Worm (Caenorhabditis elegans): ENCODE data around the gene daf-15.

Gene daf-15

DNA sequence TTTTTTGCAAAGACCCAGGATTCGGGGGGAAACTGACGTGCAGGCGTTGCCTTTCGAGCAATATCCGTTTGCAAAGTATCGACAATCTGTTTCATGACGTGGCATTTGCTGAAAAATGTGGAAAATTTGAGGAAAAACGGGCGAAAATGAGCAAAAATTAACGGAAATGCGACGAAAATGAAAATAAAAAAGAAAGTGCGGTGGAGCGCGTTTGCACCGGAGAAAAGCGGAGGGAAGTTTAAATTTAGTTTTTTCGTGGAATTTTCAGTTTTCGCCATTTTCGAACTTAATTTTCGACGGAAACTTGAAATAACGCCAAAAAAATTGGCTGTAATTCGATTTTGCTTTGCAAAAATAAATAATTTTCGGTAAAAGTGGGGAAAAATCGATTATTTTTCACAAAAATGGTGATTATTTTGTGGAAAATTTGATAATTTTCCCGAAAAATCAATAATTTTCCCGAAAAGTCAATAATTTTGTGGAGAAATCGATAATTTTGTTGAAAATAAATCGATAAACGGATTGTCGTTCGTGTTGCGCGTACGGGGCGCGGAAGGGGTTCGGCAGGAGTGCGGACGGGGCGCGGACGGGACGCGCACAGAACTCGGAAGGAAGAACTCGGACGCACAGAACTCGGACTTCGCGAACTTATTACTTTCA lies 17.9 kb downstream of the daf-15 start:
- no peak for TF ChIP-seq nhr-6 (tag; optimal IDR thresholded peaks at IDR 0.05)
- peak; percentile 14 for TF ChIP-seq C34F6.9 (tag; optimal IDR thresholded peaks at IDR 0.05)
- peak in 1 of 2 experiments; percentile 9 for TF ChIP-seq lsy-2 (tag; optimal IDR thresholded peaks at IDR 0.05)
- TF ChIP-seq gmeb-1 (tag; optimal IDR thresholded peaks at IDR 0.05), result peak; percentile 88

DNA sequence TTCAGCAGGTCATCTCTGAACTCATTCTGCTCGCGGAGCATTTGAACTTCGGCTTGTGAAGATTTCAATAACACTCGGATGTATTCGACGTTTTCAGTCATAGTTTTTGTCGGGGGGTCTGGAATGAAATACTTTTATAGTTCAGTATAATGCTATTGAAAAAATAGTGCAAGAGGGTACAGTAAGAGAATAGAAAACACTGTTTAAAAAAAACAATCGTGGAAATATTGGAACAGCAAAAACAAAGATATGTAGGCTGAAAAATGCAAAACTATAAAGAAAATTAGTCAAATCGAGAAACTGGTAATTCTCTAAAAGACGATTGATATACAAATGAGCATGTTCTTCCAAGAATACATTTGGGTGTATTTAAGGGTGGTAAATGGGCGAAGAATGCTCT lies 22.0 kb downstream of the daf-15 start, which contains the start of gene F56D5.5:
Gene F56D5.5 (minus strand): TSS at position 101 of the 400 bp plus-strand sequence.
- TF ChIP-seq nhr-129 (tag; optimal IDR thresholded peaks at IDR 0.05), result no peak

DNA sequence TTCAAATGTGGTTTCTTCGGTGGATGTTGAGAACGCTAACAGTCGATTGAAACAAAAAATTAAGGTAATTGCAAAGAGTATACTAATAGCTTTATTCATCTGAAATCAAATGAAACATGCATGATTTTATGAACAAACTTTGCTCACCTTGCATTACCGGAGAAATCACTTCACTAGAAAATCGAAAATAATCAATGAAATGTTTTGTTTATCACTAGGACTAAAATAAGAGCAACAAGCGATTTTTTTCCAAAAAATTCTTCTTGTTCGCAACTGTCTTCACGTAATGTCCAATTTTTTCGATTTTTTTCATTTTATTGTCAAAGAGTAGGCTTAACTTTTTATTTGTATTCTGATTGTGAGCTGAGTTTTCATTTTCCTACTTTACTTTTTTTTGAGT lies 36.4 kb downstream of the daf-15 start, which contains the start of gene F56D5.9:
Gene F56D5.9 (minus strand): TSS at position 101 of the 400 bp plus-strand sequence.
- no peak for TF ChIP-seq elt-3 (tag; optimal IDR thresholded peaks at IDR 0.05)

ce11 chrIV:9423095-9423494 lies 37.1 kb downstream of the daf-15 start, which contains the start of gene srxa-2:
TSS of gene srxa-2 (plus strand) at chrIV:9423395.
- TF ChIP-seq ceh-82 (tag; optimal IDR thresholded peaks at IDR 0.05) (no peak), nhr-77 (tag; optimal IDR thresholded peaks at IDR 0.05) (no peak), ztf-11 (tag; optimal IDR thresholded peaks at IDR 0.05) (no peak), lin-11 (tag; optimal IDR thresholded peaks at IDR 0.05) (no peak), crh-2 (tag; optimal IDR thresholded peaks at IDR 0.05) (no peak), skn-1 (tag; optimal IDR thresholded peaks at IDR 0.05) (no peak), gmeb-1 (tag; optimal IDR thresholded peaks at IDR 0.05) (no peak), fos-1 (tag; optimal IDR thresholded peaks at IDR 0.05) (no peak), elt-1 (tag; optimal IDR thresholded peaks at IDR 0.05) (no peak), nhr-23 (tag; optimal IDR thresholded peaks at IDR 0.05) (no peak), nhr-6 (tag; optimal IDR thresholded peaks at IDR 0.05) (no peak), nhr-25 (tag; optimal IDR thresholded peaks at IDR 0.05) (no peak), ztf-1 (GFP tag; conservative IDR thresholded peaks at IDR 0.05) (no peak), R02D3.7 (tag; optimal IDR thresholded peaks at IDR 0.05) (no peak)

DNA sequence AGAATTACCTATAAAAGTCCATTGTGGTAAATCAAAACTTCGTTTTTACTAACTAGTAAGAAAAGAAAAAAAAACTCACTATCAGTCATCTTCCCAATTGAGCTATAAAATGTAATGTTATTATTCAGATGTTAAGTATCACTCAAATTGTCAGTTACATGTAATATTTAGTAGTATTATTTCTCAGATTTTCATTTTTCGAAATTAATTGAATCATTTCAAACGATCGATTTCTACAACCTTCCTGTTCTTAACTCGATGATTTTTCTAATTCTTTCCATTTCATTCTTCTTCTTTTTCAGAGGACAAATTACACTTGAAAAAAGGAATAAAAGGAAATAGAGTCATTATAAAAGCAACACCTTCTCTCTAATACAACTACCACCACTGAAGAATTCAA lies 42.0 kb downstream of the daf-15 start, which contains the start of gene F59B8.1:
Gene F59B8.1 (plus strand): TSS at position 301 of the 400 bp plus-strand sequence.
- TF ChIP-seq ceh-82 (tag; optimal IDR thresholded peaks at IDR 0.05) (no peak), F13H6.1 (tag; optimal IDR thresholded peaks at IDR 0.05) (no peak)

- no peak for TF ChIP-seq egl-27 (tag; optimal IDR thresholded peaks at IDR 0.05)
- no peak for TF ChIP-seq nhr-10 (tag; optimal IDR thresholded peaks at IDR 0.05)
- no peak for TF ChIP-seq F13H6.1 (tag; optimal IDR thresholded peaks at IDR 0.05)
- TF ChIP-seq aly-2 (tag; optimal IDR thresholded peaks at IDR 0.05), result no peak
- TF ChIP-seq C34F6.9 (tag; optimal IDR thresholded peaks at IDR 0.05), result no peak
- no peak for TF ChIP-seq nhr-11 (tag; optimal IDR thresholded peaks at IDR 0.05)
- no peak for TF ChIP-seq fos-1 (tag; optimal IDR thresholded peaks at IDR 0.05)
- TF ChIP-seq ceh-82 (tag; optimal IDR thresholded peaks at IDR 0.05), result no peak
- no peak for TF ChIP-seq alr-1 (tag; optimal IDR thresholded peaks at IDR 0.05)
Measured at ce11 chrIV:9432327-9432726, 46.3 kb downstream of the daf-15 start.

DNA sequence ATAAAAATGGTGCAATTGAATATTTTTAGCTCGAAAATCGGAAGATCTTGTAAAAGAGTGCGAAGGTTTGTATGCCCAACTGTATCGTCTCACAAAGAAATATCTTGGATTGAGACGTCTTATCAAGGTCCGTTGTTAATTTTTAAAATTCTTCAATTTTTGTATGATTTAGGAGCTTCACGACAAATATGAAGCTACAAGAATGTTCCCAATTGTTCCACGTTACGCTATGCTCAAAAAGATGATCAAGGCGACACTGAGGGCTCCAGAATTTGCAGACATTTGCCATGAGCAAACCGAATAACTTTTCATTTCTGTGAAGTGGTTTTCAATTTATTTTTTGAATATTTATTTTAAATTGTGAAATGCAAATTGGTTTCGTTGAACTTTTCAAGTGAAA lies 52.7 kb downstream of the daf-15 start:
- TF ChIP-seq lsy-2 (tag; optimal IDR thresholded peaks at IDR 0.05) (peak in 1 of 2 experiments; percentile 27), nhr-6 (tag; optimal IDR thresholded peaks at IDR 0.05) (peak; percentile 37), ztf-4 (tag; optimal IDR thresholded peaks at IDR 0.05) (peak; percentile 19), nhr-129 (tag; optimal IDR thresholded peaks at IDR 0.05) (peak; percentile 29), sma-9 (GFP tag; optimal IDR thresholded peaks at IDR 0.05) (peak; percentile 64), sma-9 (tag; optimal IDR thresholded peaks at IDR 0.05) (no peak), mdl-1 (tag; optimal IDR thresholded peaks at IDR 0.05) (peak in 1 of 2 experiments; percentile 0), aly-2 (tag; optimal IDR thresholded peaks at IDR 0.05) (no peak), zag-1 (tag; optimal IDR thresholded peaks at IDR 0.05) (no peak), gmeb-1 (tag; optimal IDR thresholded peaks at IDR 0.05) (peak; percentile 51), elt-1 (tag; optimal IDR thresholded peaks at IDR 0.05) (no peak), lin-13 (GFP tag; optimal IDR thresholded peaks at IDR 0.05) (peak; percentile 66), fos-1 (tag; optimal IDR thresholded peaks at IDR 0.05) (peak; percentile 10), ama-1 (optimal IDR thresholded peaks at IDR 0.05) (peak; percentile 85), crh-2 (tag; optimal IDR thresholded peaks at IDR 0.05) (peak; percentile 37), sma-3 (GFP tag; optimal IDR thresholded peaks at IDR 0.05) (peak; percentile 73), C34F6.9 (tag; optimal IDR thresholded peaks at IDR 0.05) (no peak)

Measured in whole organism, L2 larva.